Worm (Caenorhabditis elegans) whole organism, young adult: ENCODE measurements around the gene F49C12.11.

Source experiments
- F23B12.7 ChIP-seq: sonication (generic microtip); optimal IDR thresholded peaks from 2 replicates; lab custom pipeline; 2017; ENCODE audit warnings: missing genetic modification characterization, mild to moderate bottlenecking, missing compliant biosample characterization, antibody characterized with exemption, moderate library complexity; ENCODE audit not compliant: insufficient read depth
- ama-1 ChIP-seq, 3 experiments: fragments of 150-350 bp in 1 of 3; sonication (generic microtip) in 2 of 3; optimal IDR thresholded peaks; 2 replicates each; lab custom pipeline; 2014 to 2018; ENCODE audit warnings: missing biosample characterization in 2 of 3, missing genetic modification characterization in 2 of 3, missing genetic modification reagents in 2 of 3
- attf-5 ChIP-seq: fragments of 200-800 bp; sonication (Bioruptor generic); optimal IDR thresholded peaks from 2 replicates; lab custom pipeline; 2018; ENCODE audit warnings: mild to moderate bottlenecking, missing genetic modification characterization, missing compliant biosample characterization
- him-1 ChIP-seq: sonication (generic microtip); optimal IDR thresholded peaks from 2 replicates; lab custom pipeline; 2016; ENCODE audit warnings: missing genotype, missing genetic modification reagents, missing genetic modification characterization, missing compliant biosample characterization
- lin-35 ChIP-seq, 3 experiments: fragments of 150-350 bp in 2 of 3; sonication (generic microtip) in 1 of 3; optimal IDR thresholded peaks; 2 replicates each; lab custom pipeline; 2014 to 2018; ENCODE audit warnings: missing biosample characterization in 3 of 3, missing genetic modification characterization in 3 of 3, missing genetic modification reagents in 3 of 3
- lin-54 ChIP-seq: fragments of 200-800 bp; sonication (Bioruptor generic); optimal IDR thresholded peaks from 2 replicates; lab custom pipeline; 2018; ENCODE audit warnings: mild to moderate bottlenecking, missing genetic modification characterization, missing compliant biosample characterization
- nfya-1 ChIP-seq: sonication (generic microtip); optimal IDR thresholded peaks from 2 replicates; lab custom pipeline; 2017; ENCODE audit warnings: antibody characterized with exemption, missing compliant biosample characterization, missing genetic modification characterization, borderline replicate concordance; ENCODE audit not compliant: insufficient read depth
- rec-8 ChIP-seq, 2 experiments: sonication (generic microtip); optimal IDR thresholded peaks; 2 replicates each; lab custom pipeline; 2016; ENCODE audit warnings: mild to moderate bottlenecking in 2 of 2, missing genetic modification characterization in 2 of 2, missing genetic modification reagents in 2 of 2, missing genotype in 2 of 2, missing biosample characterization in 1 of 2, missing compliant biosample characterization in 1 of 2, moderate library complexity in 1 of 2
- sea-2 ChIP-seq: fragments of 200-800 bp; sonication (Bioruptor generic); IDR thresholded peaks from 2 replicates; pipeline ENCODE4 v1.3.6; 2022; ENCODE audit warnings: missing genetic modification characterization, missing compliant biosample characterization
- snpc-4 ChIP-seq, 5 experiments: fragments of 150-350 bp in 1 of 5; sonication (generic microtip) in 4 of 5; optimal IDR thresholded peaks; 2 replicates each; lab custom pipeline; 2014 to 2018; ENCODE audit warnings: missing genetic modification characterization in 5 of 5, missing biosample characterization in 3 of 5, antibody characterized with exemption in 2 of 5, mild to moderate bottlenecking in 2 of 5, missing compliant biosample characterization in 2 of 5, missing genotype in 2 of 5, moderate library complexity in 2 of 5, missing genetic modification reagents in 1 of 5
- zfh-2 ChIP-seq: fragments of 200-800 bp; sonication (Bioruptor generic); conservative IDR thresholded peaks from 2 replicates; pipeline ENCODE4 v1.3.6; 2022; ENCODE audit warnings: missing genetic modification reagents, missing genetic modification characterization, missing compliant biosample characterization

DNA sequence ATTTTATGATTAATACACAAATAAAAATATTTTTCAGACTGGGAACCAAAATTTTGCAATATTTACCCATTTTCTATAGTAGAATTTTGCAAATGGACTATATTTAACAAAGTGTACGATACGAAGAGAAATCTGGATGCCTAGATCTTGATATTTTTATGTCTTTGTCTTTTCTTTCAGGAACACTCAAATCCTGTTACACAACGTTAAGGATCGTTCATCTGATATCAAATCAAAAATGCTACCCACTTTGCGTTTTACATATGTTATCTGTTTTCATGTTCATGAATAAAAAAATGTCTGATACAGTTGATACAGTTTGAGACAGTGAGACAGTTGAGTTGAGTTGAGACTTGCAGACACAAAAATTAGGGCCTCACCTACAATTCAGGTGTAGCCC lies 22.9 kb upstream of the F49C12.11 start, which contains the start of gene F49C12.1:
- TF ChIP-seq him-1 (tag; lab: Kevin White, UChicago) (no peak), lin-35 (GFP tag; optimal IDR thresholded peaks at IDR 0.05; lab: Kevin White, UChicago) (no peak), nfya-1 (no peak), rec-8 (tag; optimal IDR thresholded peaks at IDR 0.05; lab: Kevin White, UChicago) (no peak), lin-54 (GFP tag; lab: Kevin White, UChicago) (no peak), zfh-2 (GFP tag; lab: Robert Waterston, UW) (no peak), F23B12.7 (tag; lab: Kevin White, UChicago) (no peak), snpc-4 (GFP tag; optimal IDR thresholded peaks at IDR 0.05; lab: Kevin White, UChicago) (no peak), snpc-4 (tag; optimal IDR thresholded peaks at IDR 0.05; lab: Kevin White, UChicago) (no peak), attf-5 (no peak), ama-1 (optimal IDR thresholded peaks at IDR 0.05; lab: Kevin White, UChicago) (no peak), ama-1 (GFP tag; optimal IDR thresholded peaks at IDR 0.05; lab: Kevin White, UChicago) (no peak), sea-2 (GFP tag; lab: Robert Waterston, UW) (no peak)
